Worm (Caenorhabditis elegans) whole organism, young adult: Measurements from ENCODE around the gene fat-6.

ENCODE experiments used
- B0019.2 ChIP-seq: fragments of 200-800 bp; sonication (Bioruptor generic); conservative IDR thresholded peaks from 2 replicates; pipeline ENCODE4 v1.3.6; 2022; ENCODE audit warnings: missing genetic modification reagents, missing genetic modification characterization, missing compliant biosample characterization
- B0336.3 ChIP-seq: fragments of 200-800 bp; sonication (Bioruptor generic); IDR thresholded peaks from 2 replicates; pipeline ENCODE4 v1.3.6; 2022; ENCODE audit warnings: missing genetic modification characterization, missing compliant biosample characterization
- F10E7.11 ChIP-seq: sonication (generic microtip); optimal IDR thresholded peaks from 2 replicates; lab custom pipeline; 2017; ENCODE audit warnings: mild to moderate bottlenecking, missing genetic modification characterization, moderate library complexity, missing compliant biosample characterization
- F57C9.4 ChIP-seq: sonication (generic microtip); optimal IDR thresholded peaks from 2 replicates; lab custom pipeline; 2017; ENCODE audit warnings: mild to moderate bottlenecking, missing genetic modification characterization, missing compliant biosample characterization
- K12H6.12 ChIP-seq: fragments of 200-800 bp; sonication (Bioruptor generic); optimal IDR thresholded peaks from 2 replicates; lab custom pipeline; 2018; ENCODE audit warnings: mild to moderate bottlenecking, missing genetic modification characterization, missing compliant biosample characterization
- T07F8.4 ChIP-seq: sonication (generic microtip); optimal IDR thresholded peaks from 2 replicates; lab custom pipeline; 2016; ENCODE audit warnings: mild to moderate bottlenecking, missing genetic modification characterization, moderate library complexity, missing compliant biosample characterization
- Y53F4B.3 ChIP-seq: fragments of 200-800 bp; sonication (Bioruptor generic); IDR thresholded peaks from 2 replicates; pipeline ENCODE4 v1.3.6; 2022; ENCODE audit warnings: missing genetic modification reagents, missing genetic modification characterization, missing compliant biosample characterization
- Y56A3A.18 ChIP-seq: fragments of 200-800 bp; sonication (Bioruptor generic); IDR thresholded peaks from 2 replicates; pipeline ENCODE4 v1.3.6; 2022; ENCODE audit warnings: missing genetic modification reagents, missing genetic modification characterization, missing compliant biosample characterization
- Y95B8A.8 ChIP-seq: fragments of 200-800 bp; sonication (Bioruptor generic); IDR thresholded peaks from 2 replicates; pipeline ENCODE4 v1.3.6; 2022; ENCODE audit warnings: missing genetic modification reagents, missing genetic modification characterization, missing compliant biosample characterization
- ZK185.1 ChIP-seq: sonication (generic microtip); optimal IDR thresholded peaks from 2 replicates; lab custom pipeline; 2016; ENCODE audit warnings: mild to moderate bottlenecking, missing genetic modification characterization, missing compliant biosample characterization; ENCODE audit not compliant: poor library complexity, severe bottlenecking
- ama-1 ChIP-seq, 3 experiments: fragments of 150-350 bp in 1 of 3; sonication (generic microtip) in 2 of 3; optimal IDR thresholded peaks; 2 replicates each; lab custom pipeline; 2014 to 2018; ENCODE audit warnings: missing biosample characterization in 2 of 3, missing genetic modification characterization in 2 of 3, missing genetic modification reagents in 2 of 3
- attf-3 ChIP-seq: fragments of 200-800 bp; sonication (Bioruptor generic); conservative IDR thresholded peaks from 2 replicates; pipeline ENCODE4 v1.3.6; 2022; ENCODE audit warnings: missing genetic modification reagents, missing genetic modification characterization, missing compliant biosample characterization
- ccch-3 ChIP-seq: fragments of 200-800 bp; sonication (Bioruptor generic); optimal IDR thresholded peaks from 2 replicates; lab custom pipeline; 2018; ENCODE audit warnings: mild to moderate bottlenecking, missing genetic modification characterization, missing compliant biosample characterization
- dox-1 ChIP-seq: fragments of 200-800 bp; sonication (Bioruptor generic); IDR thresholded peaks from 2 replicates; pipeline ENCODE4 v1.3.6; 2022; ENCODE audit warnings: missing genetic modification reagents, missing genetic modification characterization, missing compliant biosample characterization
- egl-18 ChIP-seq: fragments of 200-800 bp; sonication (Bioruptor generic); IDR thresholded peaks from 2 replicates; pipeline ENCODE4 v1.3.6; 2022; ENCODE audit warnings: missing genetic modification reagents, missing genetic modification characterization, missing compliant biosample characterization
- egl-44 ChIP-seq: fragments of 200-800 bp; sonication (Bioruptor generic); IDR thresholded peaks from 2 replicates; pipeline ENCODE4 v1.3.6; 2022; ENCODE audit warnings: missing genetic modification reagents, missing genetic modification characterization, missing compliant biosample characterization
- egrh-3 ChIP-seq: fragments of 200-800 bp; sonication (Bioruptor generic); IDR thresholded peaks from 2 replicates; pipeline ENCODE4 v1.3.6; 2022; ENCODE audit warnings: missing genetic modification reagents, missing genetic modification characterization, missing compliant biosample characterization
- ets-4 ChIP-seq: fragments of 200-800 bp; sonication (Bioruptor generic); optimal IDR thresholded peaks from 2 replicates; lab custom pipeline; 2018; ENCODE audit warnings: mild to moderate bottlenecking, missing genetic modification characterization, missing compliant biosample characterization
- fkh-3 ChIP-seq: sonication (generic microtip); optimal IDR thresholded peaks from 2 replicates; lab custom pipeline; 2016; ENCODE audit warnings: mild to moderate bottlenecking, missing genetic modification characterization, missing compliant biosample characterization
- hlh-26 ChIP-seq: fragments of 200-800 bp; sonication (Bioruptor generic); conservative IDR thresholded peaks from 2 replicates; pipeline ENCODE4 v1.3.6; 2022; ENCODE audit warnings: missing genetic modification reagents, missing genetic modification characterization, missing compliant biosample characterization
- hsf-1 ChIP-seq: fragments of 200-800 bp; sonication (Bioruptor generic); IDR thresholded peaks from 2 replicates; pipeline ENCODE4 v1.3.6; 2022; ENCODE audit warnings: missing genetic modification reagents, missing genetic modification characterization, missing compliant biosample characterization
- lin-26 ChIP-seq: fragments of 200-800 bp; sonication (Bioruptor generic); IDR thresholded peaks from 2 replicates; pipeline ENCODE4 v1.3.6; 2022; ENCODE audit warnings: missing genetic modification reagents, missing genetic modification characterization, missing compliant biosample characterization
- madf-3 ChIP-seq: fragments of 200-800 bp; sonication (Bioruptor generic); IDR thresholded peaks from 2 replicates; pipeline ENCODE4 v1.3.6; 2022; ENCODE audit warnings: missing genetic modification reagents, missing genetic modification characterization, missing compliant biosample characterization
- madf-6 ChIP-seq: fragments of 200-800 bp; sonication (Bioruptor generic); IDR thresholded peaks from 2 replicates; pipeline ENCODE4 v1.3.6; 2022; ENCODE audit warnings: missing genetic modification reagents, missing genetic modification characterization, missing compliant biosample characterization
- madf-8 ChIP-seq: fragments of 200-800 bp; sonication (Bioruptor generic); conservative IDR thresholded peaks from 2 replicates; pipeline ENCODE4 v1.3.6; 2022; ENCODE audit warnings: missing genetic modification reagents, missing genetic modification characterization, missing compliant biosample characterization
- mel-28 ChIP-seq: sonication (generic microtip); optimal IDR thresholded peaks from 2 replicates; lab custom pipeline; 2016; ENCODE audit warnings: borderline replicate concordance, mild to moderate bottlenecking, missing genetic modification characterization, missing compliant biosample characterization
- mes-4 ChIP-seq: sonication (generic microtip); optimal IDR thresholded peaks from 2 replicates; lab custom pipeline; 2016; ENCODE audit warnings: missing genotype, missing genetic modification characterization, missing compliant biosample characterization
- nhr-120 ChIP-seq: fragments of 200-800 bp; sonication (Bioruptor generic); IDR thresholded peaks from 2 replicates; pipeline ENCODE4 v1.3.6; 2022; ENCODE audit warnings: missing genetic modification characterization, missing compliant biosample characterization
- nhr-27 ChIP-seq: fragments of 200-800 bp; sonication (Bioruptor generic); optimal IDR thresholded peaks from 2 replicates; lab custom pipeline; 2018; ENCODE audit warnings: mild to moderate bottlenecking, missing genetic modification characterization, moderate library complexity, missing compliant biosample characterization
- pbrm-1 ChIP-seq: fragments of 200-800 bp; sonication (Bioruptor generic); IDR thresholded peaks from 2 replicates; pipeline ENCODE4 v1.3.6; 2022; ENCODE audit warnings: missing genetic modification reagents, missing genetic modification characterization, missing compliant biosample characterization
- rpc-1 ChIP-seq, 2 experiments: fragments of 150-350 bp in 1 of 2; sonication (generic microtip) in 1 of 2; optimal IDR thresholded peaks; 2 replicates each; lab custom pipeline; 2014 to 2018; ENCODE audit warnings: missing biosample characterization in 1 of 2, missing genetic modification characterization in 1 of 2, missing genetic modification reagents in 1 of 2, missing genotype in 1 of 2
- sea-2 ChIP-seq: fragments of 200-800 bp; sonication (Bioruptor generic); IDR thresholded peaks from 2 replicates; pipeline ENCODE4 v1.3.6; 2022; ENCODE audit warnings: missing genetic modification characterization, missing compliant biosample characterization
- snpc-1.3 ChIP-seq: sonication (generic microtip); optimal IDR thresholded peaks from 2 replicates; lab custom pipeline; 2017; ENCODE audit warnings: missing genetic modification characterization, mild to moderate bottlenecking, missing compliant biosample characterization, antibody characterized with exemption, moderate library complexity, missing genotype, missing genetic modification reagents; ENCODE audit not compliant: insufficient read depth
- snpc-3.4 ChIP-seq: sonication (generic microtip); optimal IDR thresholded peaks from 2 replicates; lab custom pipeline; 2017; ENCODE audit warnings: missing genetic modification characterization, mild to moderate bottlenecking, missing compliant biosample characterization, antibody characterized with exemption, moderate library complexity, missing genotype, missing genetic modification reagents
- somi-1 ChIP-seq: fragments of 200-800 bp; sonication (Bioruptor generic); optimal IDR thresholded peaks from 2 replicates; lab custom pipeline; 2018; ENCODE audit warnings: mild to moderate bottlenecking, missing genetic modification characterization, missing compliant biosample characterization
- tbp1 ChIP-seq: fragments of 200-800 bp; sonication (Bioruptor generic); optimal IDR thresholded peaks from 2 replicates; lab custom pipeline; 2018; ENCODE audit warnings: mild to moderate bottlenecking, missing genetic modification characterization, missing compliant biosample characterization
- tbx-9 ChIP-seq: sonication (generic microtip); optimal IDR thresholded peaks from 2 replicates; lab custom pipeline; 2016; ENCODE audit warnings: borderline replicate concordance, missing genetic modification characterization, inconsistent platforms, missing compliant biosample characterization
- tlf-1 ChIP-seq: fragments of 200-800 bp; sonication (Bioruptor generic); optimal IDR thresholded peaks from 2 replicates; lab custom pipeline; 2018; ENCODE audit warnings: mild to moderate bottlenecking, missing genetic modification characterization, missing compliant biosample characterization
- unc-130 ChIP-seq: sonication (generic microtip); optimal IDR thresholded peaks from 2 replicates; lab custom pipeline; 2016; ENCODE audit warnings: missing genetic modification reagents, missing genetic modification characterization, missing compliant biosample characterization
- zfh-2 ChIP-seq: fragments of 200-800 bp; sonication (Bioruptor generic); conservative IDR thresholded peaks from 2 replicates; pipeline ENCODE4 v1.3.6; 2022; ENCODE audit warnings: missing genetic modification reagents, missing genetic modification characterization, missing compliant biosample characterization
- ztf-28 ChIP-seq: fragments of 200-800 bp; sonication (Bioruptor generic); IDR thresholded peaks from 2 replicates; pipeline ENCODE4 v1.3.6; 2022; ENCODE audit warnings: missing genetic modification reagents, missing genetic modification characterization, missing compliant biosample characterization

The fat-6 gene

ce11 chrIV:11952612-11953299 lies 37.3 kb upstream of the fat-6 start, which contains the start of gene gdh-1 (continued):
- TF ChIP-seq ZK185.1 (tag; lab: Kevin White, UChicago) (no peak), egrh-3 (GFP tag; lab: Robert Waterston, UW) (no peak)

- no peak for TF ChIP-seq snpc-3.4
These were observed 34.8 kb upstream of the fat-6 start, which contains the start of gene tbx-36 for ce11 chrIV:11950270-11950669. Gene tbx-36, plus strand, starts transcription at chrIV:11950570.

- TF ChIP-seq T07F8.4 (no peak), lin-26 (GFP tag; lab: Robert Waterston, UW) (no peak), somi-1 (no peak), madf-8 (GFP tag; lab: Robert Waterston, UW) (no peak), mes-4 (tag; lab: Kevin White, UChicago) (no peak), F10E7.11 (tag; lab: Kevin White, UChicago) (no peak), snpc-1.3 (tag; lab: Kevin White, UChicago) (no peak), Y95B8A.8 (no peak), ccch-3 (GFP tag; lab: Kevin White, UChicago) (no peak), dox-1 (no peak), hsf-1 (GFP tag; lab: Robert Waterston, UW) (no peak), egl-18 (GFP tag; lab: Robert Waterston, UW) (no peak), nhr-120 (no peak), madf-6 (GFP tag; lab: Robert Waterston, UW) (no peak), tbx-9 (tag; lab: Kevin White, UChicago) (no peak), Y53F4B.3 (GFP tag; lab: Robert Waterston, UW) (no peak), hlh-26 (no peak), Y56A3A.18 (no peak), tlf-1 (GFP tag; lab: Kevin White, UChicago) (no peak)
These were observed 34.2 kb upstream of the fat-6 start, which contains the start of gene hdl-1 for ce11 chrIV:11949717-11950116. Gene hdl-1, minus strand, starts transcription at chrIV:11949817.

- TF ChIP-seq mel-28 (tag; lab: Kevin White, UChicago): no peak
- no peak for TF ChIP-seq F57C9.4 (tag; lab: Kevin White, UChicago)
- TF ChIP-seq ets-4 (GFP tag; lab: Kevin White, UChicago): no peak
- TF ChIP-seq ccch-3 (GFP tag; lab: Kevin White, UChicago): no peak
- TF ChIP-seq attf-3 (GFP tag; lab: Robert Waterston, UW): no peak
- TF ChIP-seq madf-3: no peak
- TF ChIP-seq rpc-1 (optimal IDR thresholded peaks at IDR 0.05; lab: Kevin White, UChicago): no peak
- TF ChIP-seq rpc-1 (tag; optimal IDR thresholded peaks at IDR 0.05; lab: Kevin White, UChicago): no peak
- no peak for TF ChIP-seq tbp1 (GFP tag; lab: Kevin White, UChicago)
- no peak for TF ChIP-seq nhr-27
These were observed 30.1 kb upstream of the fat-6 start, which contains the start of gene ZK829.3 for ce11 chrIV:11945621-11946020. Gene ZK829.3, minus strand, starts transcription at chrIV:11945721.

- no peak for TF ChIP-seq fkh-3 (tag; lab: Kevin White, UChicago)
- no peak for TF ChIP-seq ztf-28 (GFP tag; lab: Robert Waterston, UW)
- no peak for TF ChIP-seq K12H6.12 (tag; lab: Kevin White, UChicago)
- no peak for TF ChIP-seq pbrm-1
- TF ChIP-seq unc-130 (GFP tag; lab: Kevin White, UChicago): no peak
- TF ChIP-seq zfh-2 (GFP tag; lab: Robert Waterston, UW): no peak
- TF ChIP-seq ama-1 (optimal IDR thresholded peaks at IDR 0.05; lab: Kevin White, UChicago): no peak
- no peak for TF ChIP-seq ama-1 (GFP tag; optimal IDR thresholded peaks at IDR 0.05; lab: Kevin White, UChicago)
- TF ChIP-seq B0019.2 (GFP tag; lab: Robert Waterston, UW): no peak
- no peak for TF ChIP-seq egl-44 (GFP tag; lab: Robert Waterston, UW)
- no peak for TF ChIP-seq lin-26 (GFP tag; lab: Robert Waterston, UW)
- TF ChIP-seq sea-2: no peak
- no peak for TF ChIP-seq B0336.3
- no peak for TF ChIP-seq mel-28 (tag; lab: Kevin White, UChicago)
- TF ChIP-seq, all 124 proteins: peak for 0
These were observed 26.8 kb upstream of the fat-6 start, which contains the start of gene ZK829.1 for ce11 chrIV:11942313-11942712. Gene ZK829.1, minus strand, starts transcription at chrIV:11942413.
